Fruit fly (Drosophila melanogaster): ENCODE data around the gene nau.

The nau gene

dm6 chr3R:23713901-23714300 lies 4.3 kb downstream of the nau start (continued):
- TF ChIP-seq pb (GFP tag; optimal IDR thresholded peaks at IDR 0.05) (peak; percentile 11), CG8290 (GFP tag; optimal IDR thresholded peaks at IDR 0.05) (peak; percentile 15), CG8290 (tag; optimal IDR thresholded peaks at IDR 0.05) (peak in 1 of 2 experiments; percentile 59), CG4360 (GFP tag; IDR thresholded peaks at IDR 0.05) (peak; percentile 28; the same call in 1 of the 2 replicates), CG13123 (GFP tag; optimal IDR thresholded peaks at IDR 0.05) (peak; percentile 34), Optix (GFP tag; IDR thresholded peaks at IDR 0.05) (peak; percentile 29; the same call in 1 of the 3 replicates), Fer3 (tag; optimal IDR thresholded peaks at IDR 0.05) (peak; percentile 50), wor (GFP tag; IDR thresholded peaks at IDR 0.05) (peak; percentile 46; the same call in 1 of the 2 replicates), E2f1 (GFP tag; IDR thresholded peaks at IDR 0.05) (peak; percentile 50), HLHmδ (GFP tag; optimal IDR thresholded peaks at IDR 0.05) (no peak), CG7987 (GFP tag; optimal IDR thresholded peaks at IDR 0.05) (no peak), seq (GFP tag; IDR thresholded peaks at IDR 0.05) (0 out of 2 replicates have a peak, but pooled peaks have one; percentile 48), Ravus (GFP tag; IDR thresholded peaks at IDR 0.05) (no peak), Doc2 (GFP tag; IDR thresholded peaks at IDR 0.05) (no peak), CG16779 (GFP tag; IDR thresholded peaks at IDR 0.05) (no peak), Hsf (GFP tag; optimal IDR thresholded peaks at IDR 0.05) (peak; percentile 57), stc (GFP tag; IDR thresholded peaks at IDR 0.05) (peak; percentile 24; the same call in 1 of the 2 replicates), CG6683 (GFP tag; optimal IDR thresholded peaks at IDR 0.05) (no peak), NfI (GFP tag; optimal IDR thresholded peaks at IDR 0.05) (peak; percentile 45), D (optimal IDR thresholded peaks at IDR 0.05) (no peak), D (GFP tag; optimal IDR thresholded peaks at IDR 0.05) (peak; percentile 69), ttk (GFP tag; IDR thresholded peaks at IDR 0.05) (peak; percentile 70), CG3065 (GFP tag; optimal IDR thresholded peaks at IDR 0.05) (peak; percentile 18), Deaf1 (tag; optimal IDR thresholded peaks at IDR 0.05) (peak; percentile 4), CG7839 (tag; optimal IDR thresholded peaks at IDR 0.05) (peak; percentile 63), sug (tag; optimal IDR thresholded peaks at IDR 0.05) (peak; percentile 5), CG15011 (GFP tag; optimal IDR thresholded peaks at IDR 0.05) (peak; percentile 9), CG16815 (GFP tag; optimal IDR thresholded peaks at IDR 0.05) (peak; percentile 47), CG7556 (GFP tag; optimal IDR thresholded peaks at IDR 0.05) (peak; percentile 45), CG10654 (GFP tag; optimal IDR thresholded peaks at IDR 0.05) (peak; percentile 56), cato (GFP tag; optimal IDR thresholded peaks at IDR 0.05; ENCODE audit: borderline replicate concordance) (peak; percentile 26), CG8089 (GFP tag; optimal IDR thresholded peaks at IDR 0.05) (peak; percentile 16), gcm (GFP tag; optimal IDR thresholded peaks at IDR 0.05) (peak; percentile 41), wdn (GFP tag; IDR thresholded peaks at IDR 0.05) (0 out of 2 replicates have a peak, but pooled peaks have one; percentile 27), C15 (GFP tag; IDR thresholded peaks at IDR 0.05) (no peak), lmd (GFP tag; IDR thresholded peaks at IDR 0.05) (0 out of 2 replicates have a peak, but pooled peaks have one; percentile 13), H15 (GFP tag; IDR thresholded peaks at IDR 0.05) (peak; percentile 26; the same call in 1 of the 3 replicates), ro (GFP tag; IDR thresholded peaks at IDR 0.05) (0 out of 2 replicates have a peak, but pooled peaks have one; percentile 9), Dek (tag; optimal IDR thresholded peaks at IDR 0.05) (peak; percentile 35), CG7271 (tag; optimal IDR thresholded peaks at IDR 0.05) (peak; percentile 34), CG5245 (GFP tag; optimal IDR thresholded peaks at IDR 0.05) (peak; percentile 59), z (GFP tag; IDR thresholded peaks at IDR 0.05) (no peak), danr (GFP tag; IDR thresholded peaks at IDR 0.05) (no peak), grau (tag; optimal IDR thresholded peaks at IDR 0.05) (peak; percentile 68), dysf (GFP tag; IDR thresholded peaks at IDR 0.05) (peak; percentile 59; the same call in 1 of the 3 replicates), CG1529 (GFP tag; optimal IDR thresholded peaks at IDR 0.05) (peak; percentile 51), wek (GFP tag; optimal IDR thresholded peaks at IDR 0.05) (no peak), Abd-B (GFP tag; optimal IDR thresholded peaks at IDR 0.05) (peak; percentile 70), en (GFP tag; optimal IDR thresholded peaks at IDR 0.05) (no peak), CG5953 (GFP tag; IDR thresholded peaks at IDR 0.05) (peak; percentile 34; the same call in 1 of the 2 replicates), CG8944 (GFP tag; optimal IDR thresholded peaks at IDR 0.05) (peak; percentile 47), GATAe (GFP tag; conservative IDR thresholded peaks at IDR 0.05) (no peak; the same call in 1 of the 2 replicates)
